Worm (Caenorhabditis elegans) whole organism, L3 larva: Measurements from ENCODE around the gene F20C5.7.

Experiments
- aly-2 ChIP-seq: fragments of 150-350 bp; optimal IDR thresholded peaks from 2 replicates; lab custom pipeline; 2014; ENCODE audit warnings: missing biosample characterization, missing genetic modification characterization
- ama-1 ChIP-seq: fragments of 150-350 bp; optimal IDR thresholded peaks from 2 replicates; lab custom pipeline; 2018
- ceh-28 ChIP-seq: fragments of 150-350 bp; optimal IDR thresholded peaks from 2 replicates; lab custom pipeline; 2014; ENCODE audit warnings: missing biosample characterization, missing genetic modification reagents, missing genetic modification characterization
- ceh-9 ChIP-seq: sonication (generic microtip); optimal IDR thresholded peaks from 2 replicates; lab custom pipeline; 2018; ENCODE audit warnings: missing biosample characterization, missing genetic modification characterization
- daf-12 ChIP-seq: fragments of 150-350 bp; optimal IDR thresholded peaks from 2 replicates; lab custom pipeline; 2014; ENCODE audit warnings: missing biosample characterization, missing genetic modification reagents, missing genetic modification characterization
- egl-27 ChIP-seq: sonication (generic microtip); optimal IDR thresholded peaks from 4 replicates; lab custom pipeline; 2017; ENCODE audit warnings: missing biosample characterization, missing genetic modification reagents, missing genetic modification characterization
- egl-5 ChIP-seq: fragments of 150-350 bp; optimal IDR thresholded peaks from 2 replicates; lab custom pipeline; 2017; ENCODE audit warnings: missing biosample characterization, missing genetic modification reagents, missing genetic modification characterization, inconsistent platforms
- elt-2 ChIP-seq: sonication (generic microtip); optimal IDR thresholded peaks from 2 replicates; lab custom pipeline; 2016; ENCODE audit warnings: missing genetic modification reagents, mild to moderate bottlenecking, missing genetic modification characterization, missing compliant biosample characterization
- eor-1 ChIP-seq, 2 experiments: fragments of 150-350 bp; optimal IDR thresholded peaks; 2 replicates each; lab custom pipeline; 2014 to 2018; ENCODE audit warnings: missing biosample characterization in 2 of 2, missing genetic modification characterization in 2 of 2
- fkh-10 ChIP-seq: sonication (generic microtip); optimal IDR thresholded peaks from 2 replicates; lab custom pipeline; 2017; ENCODE audit warnings: missing biosample characterization, missing genetic modification reagents, missing genetic modification characterization
- fkh-2 ChIP-seq: fragments of 150-350 bp; optimal IDR thresholded peaks from 2 replicates; lab custom pipeline; 2014; ENCODE audit warnings: missing biosample characterization, missing genetic modification reagents, missing genetic modification characterization
- hmg-11 ChIP-seq: sonication (generic microtip); optimal IDR thresholded peaks from 2 replicates; lab custom pipeline; 2016; ENCODE audit warnings: missing genetic modification characterization, missing compliant biosample characterization
- jun-1 ChIP-seq: fragments of 150-350 bp; optimal IDR thresholded peaks from 2 replicates; lab custom pipeline; 2014; ENCODE audit warnings: missing biosample characterization, missing genetic modification reagents, missing genetic modification characterization
- lin-15B ChIP-seq: fragments of 150-350 bp; optimal IDR thresholded peaks from 2 replicates; lab custom pipeline; 2014; ENCODE audit warnings: missing biosample characterization, missing genetic modification characterization
- lin-39 ChIP-seq: fragments of 150-350 bp; optimal IDR thresholded peaks from 2 replicates; lab custom pipeline; 2018; ENCODE audit warnings: missing biosample characterization, missing genetic modification reagents, missing genetic modification characterization
- lsy-12 ChIP-seq: sonication (generic microtip); optimal IDR thresholded peaks from 2 replicates; lab custom pipeline; 2016; ENCODE audit warnings: mild to moderate bottlenecking, missing genetic modification characterization, missing compliant biosample characterization
- mdl-1 ChIP-seq: fragments of 150-350 bp; optimal IDR thresholded peaks from 2 replicates; lab custom pipeline; 2014; ENCODE audit warnings: missing biosample characterization, missing genetic modification characterization
- mml-1 ChIP-seq: fragments of 150-350 bp; sonication (generic microtip); optimal IDR thresholded peaks from 3 replicates; lab custom pipeline; 2014; ENCODE audit warnings: missing biosample characterization, missing genetic modification characterization
- nfya-1 ChIP-seq: sonication (generic microtip); optimal IDR thresholded peaks from 2 replicates; lab custom pipeline; 2017; ENCODE audit warnings: missing genetic modification characterization, mild to moderate bottlenecking, missing compliant biosample characterization, antibody characterized with exemption, moderate library complexity; ENCODE audit not compliant: insufficient read depth
- nhr-11 ChIP-seq: fragments of 150-350 bp; optimal IDR thresholded peaks from 2 replicates; lab custom pipeline; 2014; ENCODE audit warnings: missing biosample characterization, missing genetic modification characterization
- nhr-12 ChIP-seq: fragments of 150-350 bp; optimal IDR thresholded peaks from 2 replicates; lab custom pipeline; 2014; ENCODE audit warnings: missing biosample characterization, missing genetic modification characterization
- nhr-23 ChIP-seq: fragments of 150-350 bp; optimal IDR thresholded peaks from 2 replicates; lab custom pipeline; 2014; ENCODE audit warnings: missing biosample characterization, missing genetic modification reagents, missing genetic modification characterization
- nhr-237 ChIP-seq: fragments of 150-350 bp; optimal IDR thresholded peaks from 2 replicates; lab custom pipeline; 2014; ENCODE audit warnings: missing biosample characterization, missing genetic modification characterization
- nhr-28 ChIP-seq: fragments of 150-350 bp; optimal IDR thresholded peaks from 2 replicates; lab custom pipeline; 2014; ENCODE audit warnings: missing biosample characterization, missing genetic modification characterization
- nhr-67 ChIP-seq: fragments of 150-350 bp; optimal IDR thresholded peaks from 2 replicates; lab custom pipeline; 2014; ENCODE audit warnings: missing biosample characterization, missing genetic modification characterization
- pha-4 ChIP-seq: fragments of 150-350 bp; optimal IDR thresholded peaks from 2 replicates; lab custom pipeline; 2014; ENCODE audit warnings: missing biosample characterization, missing genetic modification reagents, missing genetic modification characterization
- pqm-1 ChIP-seq: fragments of 150-350 bp; optimal IDR thresholded peaks from 2 replicates; lab custom pipeline; 2017; ENCODE audit warnings: missing biosample characterization, missing genetic modification characterization, inconsistent platforms
- sea-2 ChIP-seq: fragments of 150-350 bp; sonication (generic microtip); optimal IDR thresholded peaks from 4 replicates; lab custom pipeline; 2014; ENCODE audit warnings: missing biosample characterization, missing genetic modification reagents, missing genetic modification characterization
- skn-1 ChIP-seq: fragments of 150-350 bp; optimal IDR thresholded peaks from 2 replicates; lab custom pipeline; 2014; ENCODE audit warnings: missing biosample characterization, missing genetic modification characterization
- tbx-2 ChIP-seq: sonication (generic microtip); optimal IDR thresholded peaks from 2 replicates; lab custom pipeline; 2016; ENCODE audit warnings: mild to moderate bottlenecking, missing genetic modification characterization, missing compliant biosample characterization
- unc-39 ChIP-seq: sonication (generic microtip); optimal IDR thresholded peaks from 4 replicates; lab custom pipeline; 2017; ENCODE audit warnings: missing biosample characterization, missing genetic modification characterization
- zag-1 ChIP-seq: fragments of 150-350 bp; optimal IDR thresholded peaks from 2 replicates; lab custom pipeline; 2014; ENCODE audit warnings: missing biosample characterization, missing genetic modification characterization
- ztf-11 ChIP-seq: fragments of 150-350 bp; optimal IDR thresholded peaks from 2 replicates; lab custom pipeline; 2014; ENCODE audit warnings: missing biosample characterization, missing genetic modification characterization

Gene F20C5.7

ce11 chrIV:8761896-8762295 is 16.4 kb upstream of the F20C5.7 start, which contains the start of the genes F20C5.11 and klp-11:
TSS of gene F20C5.11 (minus strand) at chrIV:8761996.
TSS of gene klp-11 (minus strand) at chrIV:8762066.
- TF ChIP-seq lin-15B (no peak), aly-2 (tag; lab: Kevin White, UChicago) (no peak), pqm-1 (no peak), nhr-28 (tag; lab: Kevin White, UChicago) (no peak), nhr-23 (tag; lab: Kevin White, UChicago) (no peak), nfya-1 (tag; lab: Kevin White, UChicago) (no peak)

ce11 chrIV:8758620-8759019 is 13.1 kb upstream of the F20C5.7 start:
- TF ChIP-seq egl-5 (tag; lab: Kevin White, UChicago) (no peak), lin-39 (tag; lab: Kevin White, UChicago) (peak; percentile 84), lin-15B (peak; percentile 27), elt-2 (tag; lab: Kevin White, UChicago) (peak; percentile 17), fkh-10 (GFP tag; lab: Kevin White, UChicago) (peak; percentile 37), hmg-11 (tag; lab: Kevin White, UChicago) (peak; percentile 32), nfya-1 (tag; lab: Kevin White, UChicago) (peak; percentile 66), zag-1 (tag; lab: Kevin White, UChicago) (no peak), daf-12 (tag; lab: Kevin White, UChicago) (no peak), pha-4 (peak; percentile 4)
- TF ChIP-seq, all 47 proteins: peak for 7

ce11 chrIV:8757729-8758128 is 12.2 kb upstream of the F20C5.7 start:
- TF ChIP-seq pqm-1: peak; percentile 68
- TF ChIP-seq pha-4: peak; percentile 45
- TF ChIP-seq elt-2 (tag; lab: Kevin White, UChicago): peak; percentile 85
- no peak for TF ChIP-seq ztf-11
- TF ChIP-seq eor-1 (tag; optimal IDR thresholded peaks at IDR 0.05; lab: Kevin White, UChicago): no peak
- TF ChIP-seq nfya-1 (tag; lab: Kevin White, UChicago): peak; percentile 41
- no peak for TF ChIP-seq nhr-67

ce11 chrIV:8754727-8755126 is 9.2 kb upstream of the F20C5.7 start, which contains the start of gene elli-1:
TSS of gene elli-1 (minus strand) at chrIV:8754827.
- TF ChIP-seq ceh-9 (tag; lab: Kevin White, UChicago) (no peak), tbx-2 (no peak), lsy-12 (no peak), elt-2 (tag; lab: Kevin White, UChicago) (no peak), egl-27 (tag; lab: Kevin White, UChicago) (no peak), fkh-2 (tag; lab: Kevin White, UChicago) (no peak), ama-1 (lab: Kevin White, UChicago) (no peak), jun-1 (no peak), nhr-12 (tag; lab: Kevin White, UChicago) (no peak), fkh-10 (GFP tag; lab: Kevin White, UChicago) (no peak), nhr-67 (no peak)

ce11 chrIV:8754146-8754545 is 8.7 kb upstream of the F20C5.7 start:
- no peak for TF ChIP-seq aly-2 (tag; lab: Kevin White, UChicago)
- TF ChIP-seq skn-1 (tag; lab: Kevin White, UChicago): no peak
- no peak for TF ChIP-seq nfya-1 (tag; lab: Kevin White, UChicago)
- TF ChIP-seq hmg-11 (tag; lab: Kevin White, UChicago): no peak
- TF ChIP-seq mdl-1: no peak
- no peak for TF ChIP-seq ceh-28 (tag; lab: Kevin White, UChicago)
- TF ChIP-seq ama-1 (lab: Kevin White, UChicago): no peak
- TF ChIP-seq nhr-23 (tag; lab: Kevin White, UChicago): no peak
- no peak for TF ChIP-seq unc-39
- no peak for TF ChIP-seq eor-1 (tag; optimal IDR thresholded peaks at IDR 0.05; lab: Kevin White, UChicago)
- no peak for TF ChIP-seq pqm-1
- no peak for TF ChIP-seq daf-12 (tag; lab: Kevin White, UChicago)
- TF ChIP-seq sea-2 (GFP tag; lab: Kevin White, UChicago): no peak
- no peak for TF ChIP-seq egl-5 (tag; lab: Kevin White, UChicago)
- no peak for TF ChIP-seq elt-2 (tag; lab: Kevin White, UChicago)
- TF ChIP-seq tbx-2: no peak

ce11 chrIV:8752492-8752891 is 7.0 kb upstream of the F20C5.7 start:
- no peak for TF ChIP-seq ceh-28 (tag; lab: Kevin White, UChicago)
- no peak for TF ChIP-seq mml-1 (tag; lab: Kevin White, UChicago)
- TF ChIP-seq nhr-11 (tag; lab: Kevin White, UChicago): no peak
- no peak for TF ChIP-seq nhr-237
- TF ChIP-seq ceh-9 (tag; lab: Kevin White, UChicago): no peak
- no peak for TF ChIP-seq tbx-2
